Worm (Caenorhabditis elegans): ENCODE results near the gene ZC53.22.
A peak's percentile ranks its signal among the peaks of the same experiment; 100 is the strongest.

The ZC53.22 gene

ce11 chrX:1922294-1922693 lies at the start of gene ZC53.22:
ZC53.22 (minus strand) TSS chrX:1922394.
- TF ChIP-seq unc-39 (tag; optimal IDR thresholded peaks at IDR 0.05) (no peak), flh-1 (GFP tag; optimal IDR thresholded peaks at IDR 0.05) (no peak), unc-62 (GFP tag; optimal IDR thresholded peaks at IDR 0.05) (no peak), drap-1 (GFP tag; optimal IDR thresholded peaks at IDR 0.05) (no peak), nhr-28 (tag; optimal IDR thresholded peaks at IDR 0.05) (no peak), bed-3 (GFP tag; optimal IDR thresholded peaks at IDR 0.05) (no peak), tbx-8 (GFP tag; optimal IDR thresholded peaks at IDR 0.05) (no peak), sptf-1 (tag; optimal IDR thresholded peaks at IDR 0.05) (no peak), mab-5 (tag; optimal IDR thresholded peaks at IDR 0.05) (no peak), elt-1 (tag; optimal IDR thresholded peaks at IDR 0.05; ENCODE audit: borderline replicate concordance, insufficient read depth) (no peak), nhr-237 (tag; optimal IDR thresholded peaks at IDR 0.05) (no peak)

- TF ChIP-seq ceh-83 (GFP tag; optimal IDR thresholded peaks at IDR 0.05) (no peak), drap-1 (GFP tag; optimal IDR thresholded peaks at IDR 0.05) (no peak), hlh-1 (tag; optimal IDR thresholded peaks at IDR 0.05) (no peak), mab-5 (tag; optimal IDR thresholded peaks at IDR 0.05) (no peak), ces-1 (GFP tag; optimal IDR thresholded peaks at IDR 0.05) (no peak), ceh-43 (GFP tag; optimal IDR thresholded peaks at IDR 0.05) (no peak), mep-1 (tag; optimal IDR thresholded peaks at IDR 0.05) (no peak), zip-8 (tag; optimal IDR thresholded peaks at IDR 0.05) (no peak), M03D4.4 (tag; optimal IDR thresholded peaks at IDR 0.05) (no peak), lin-13 (tag; optimal IDR thresholded peaks at IDR 0.05) (no peak), ceh-39 (tag; optimal IDR thresholded peaks at IDR 0.05) (no peak), flh-1 (GFP tag; optimal IDR thresholded peaks at IDR 0.05) (no peak), tbx-8 (GFP tag; optimal IDR thresholded peaks at IDR 0.05) (no peak), elt-3 (tag; optimal IDR thresholded peaks at IDR 0.05) (no peak), snpc-4 (tag; optimal IDR thresholded peaks at IDR 0.05) (no peak), ztf-11 (tag; optimal IDR thresholded peaks at IDR 0.05) (no peak)
Measured at ce11 chrX:1971647-1972046, 49.5 kb upstream of the ZC53.22 start.

DNA sequence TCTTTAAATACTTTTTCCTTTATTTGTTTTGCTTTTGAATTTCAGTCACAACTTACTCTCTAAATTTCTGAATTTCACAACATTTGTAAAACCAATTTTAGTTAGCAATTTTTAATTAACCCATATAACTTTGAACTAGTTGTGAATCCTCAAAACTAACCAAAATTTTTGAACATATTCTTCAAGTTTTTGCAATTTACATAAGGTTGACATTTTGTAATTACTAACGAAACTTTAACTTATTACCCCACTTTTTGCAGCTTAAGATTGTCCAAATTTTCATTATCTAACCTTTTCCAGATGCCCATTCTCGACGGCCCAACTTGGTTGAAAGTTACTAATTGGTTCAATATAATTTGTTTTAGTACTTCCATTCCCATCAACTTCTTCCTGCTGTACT lies 47.4 kb upstream of the ZC53.22 start, which contains the start of gene str-79:
Gene str-79, plus strand, starts transcription at position 301 of the 400 bp plus-strand sequence.
- TF ChIP-seq sem-2 (GFP tag; optimal IDR thresholded peaks at IDR 0.05) (no peak), zip-8 (tag; optimal IDR thresholded peaks at IDR 0.05) (no peak), nhr-12 (tag; optimal IDR thresholded peaks at IDR 0.05) (no peak), cnd-1 (tag; optimal IDR thresholded peaks at IDR 0.05) (no peak), elt-3 (tag; optimal IDR thresholded peaks at IDR 0.05) (no peak), M03D4.4 (tag; optimal IDR thresholded peaks at IDR 0.05) (no peak), nhr-2 (tag; optimal IDR thresholded peaks at IDR 0.05) (no peak), ceh-43 (GFP tag; optimal IDR thresholded peaks at IDR 0.05) (no peak), hlh-1 (tag; optimal IDR thresholded peaks at IDR 0.05) (no peak), unc-39 (tag; optimal IDR thresholded peaks at IDR 0.05) (no peak), nhr-76 (tag; optimal IDR thresholded peaks at IDR 0.05) (no peak)

ce11 chrX:1964828-1965227 lies 42.6 kb upstream of the ZC53.22 start:
- TF ChIP-seq mep-1 (tag; optimal IDR thresholded peaks at IDR 0.05), result peak; percentile 67
- no peak for TF ChIP-seq elt-3 (tag; optimal IDR thresholded peaks at IDR 0.05)
- no peak for TF ChIP-seq tbx-8 (GFP tag; optimal IDR thresholded peaks at IDR 0.05)
- peak; percentile 21 for TF ChIP-seq ces-1 (GFP tag; optimal IDR thresholded peaks at IDR 0.05)
- peak; percentile 11 for TF ChIP-seq pha-4 (tag; optimal IDR thresholded peaks at IDR 0.05)
- peak; percentile 25 for TF ChIP-seq lin-13 (tag; optimal IDR thresholded peaks at IDR 0.05)
- TF ChIP-seq nhr-237 (tag; optimal IDR thresholded peaks at IDR 0.05), result peak; percentile 40
- TF ChIP-seq unc-120 (tag; optimal IDR thresholded peaks at IDR 0.05; ENCODE audit: poor library complexity, severe bottlenecking), result no peak

- TF ChIP-seq lin-32 (GFP tag; optimal IDR thresholded peaks at IDR 0.05), result no peak
- TF ChIP-seq mab-5 (tag; optimal IDR thresholded peaks at IDR 0.05), result no peak
- TF ChIP-seq elt-3 (tag; optimal IDR thresholded peaks at IDR 0.05), result no peak
- no peak for TF ChIP-seq sem-2 (GFP tag; optimal IDR thresholded peaks at IDR 0.05)
- TF ChIP-seq tbx-8 (GFP tag; optimal IDR thresholded peaks at IDR 0.05), result no peak
- TF ChIP-seq ztf-11 (tag; optimal IDR thresholded peaks at IDR 0.05), result no peak
- no peak for TF ChIP-seq sptf-1 (tag; optimal IDR thresholded peaks at IDR 0.05)
- TF ChIP-seq lin-13 (tag; optimal IDR thresholded peaks at IDR 0.05), result no peak
- TF ChIP-seq unc-62 (GFP tag; optimal IDR thresholded peaks at IDR 0.05), result no peak
Measured at ce11 chrX:1964411-1964810, 42.2 kb upstream of the ZC53.22 start.

All from whole organism, mixed stage, embryonic.